Worm (Caenorhabditis elegans) whole organism, mixed stage, embryonic: ENCODE measurements around the gene R07B1.6.

Experiments
- M03D4.4 ChIP-seq: sonication (generic microtip); optimal IDR thresholded peaks from 2 replicates; lab custom pipeline; 2017; ENCODE audit warnings: mild to moderate bottlenecking, missing genetic modification characterization, missing compliant biosample characterization
- blmp-1 ChIP-seq: fragments of 150-350 bp; optimal IDR thresholded peaks from 2 replicates; lab custom pipeline; 2014; ENCODE audit warnings: missing biosample characterization, missing genetic modification characterization
- ceh-39 ChIP-seq: fragments of 150-350 bp; optimal IDR thresholded peaks from 2 replicates; lab custom pipeline; 2014; ENCODE audit warnings: missing biosample characterization, missing genetic modification characterization
- ceh-43 ChIP-seq: fragments of 200-800 bp; sonication (Bioruptor generic); optimal IDR thresholded peaks from 2 replicates; lab custom pipeline; 2018; ENCODE audit warnings: mild to moderate bottlenecking, missing genetic modification characterization, moderate library complexity, missing compliant biosample characterization
- ceh-83 ChIP-seq: fragments of 200-800 bp; sonication (Bioruptor generic); optimal IDR thresholded peaks from 2 replicates; lab custom pipeline; 2018; ENCODE audit warnings: mild to moderate bottlenecking, missing genetic modification characterization, missing compliant biosample characterization
- ces-1 ChIP-seq: fragments of 150-350 bp; optimal IDR thresholded peaks from 2 replicates; lab custom pipeline; 2014; ENCODE audit warnings: missing biosample characterization, missing genetic modification reagents, missing genetic modification characterization
- cnd-1 ChIP-seq: fragments of 200-800 bp; sonication (Bioruptor generic); optimal IDR thresholded peaks from 2 replicates; lab custom pipeline; 2018; ENCODE audit warnings: mild to moderate bottlenecking, missing genetic modification characterization, missing compliant biosample characterization
- drap-1 ChIP-seq: fragments of 200-800 bp; sonication (Bioruptor generic); optimal IDR thresholded peaks from 3 replicates; lab custom pipeline; 2018; ENCODE audit warnings: mild to moderate bottlenecking, missing genetic modification characterization, missing compliant biosample characterization
- elt-1 ChIP-seq: sonication (generic microtip); optimal IDR thresholded peaks from 2 replicates; lab custom pipeline; 2017; ENCODE audit warnings: missing genetic modification characterization, mild to moderate bottlenecking, missing compliant biosample characterization, antibody characterized with exemption, moderate library complexity, borderline replicate concordance; ENCODE audit not compliant: insufficient read depth
- elt-3 ChIP-seq: fragments of 150-350 bp; optimal IDR thresholded peaks from 2 replicates; lab custom pipeline; 2014; ENCODE audit warnings: missing biosample characterization, missing genetic modification characterization
- flh-1 ChIP-seq: fragments of 200-800 bp; sonication (Bioruptor generic); optimal IDR thresholded peaks from 2 replicates; lab custom pipeline; 2018; ENCODE audit warnings: mild to moderate bottlenecking, missing genetic modification characterization, moderate library complexity, missing compliant biosample characterization
- ham-2 ChIP-seq: fragments of 200-800 bp; sonication (Bioruptor generic); optimal IDR thresholded peaks from 2 replicates; lab custom pipeline; 2018; ENCODE audit warnings: mild to moderate bottlenecking, missing genetic modification characterization, missing compliant biosample characterization
- hlh-1 ChIP-seq: fragments of 150-350 bp; optimal IDR thresholded peaks from 2 replicates; lab custom pipeline; 2014; ENCODE audit warnings: missing biosample characterization, missing genetic modification reagents, missing genetic modification characterization
- lin-32 ChIP-seq: fragments of 200-800 bp; sonication (Bioruptor generic); optimal IDR thresholded peaks from 2 replicates; lab custom pipeline; 2018; ENCODE audit warnings: mild to moderate bottlenecking, missing genetic modification characterization, missing compliant biosample characterization
- lsy-2 ChIP-seq: fragments of 150-350 bp; optimal IDR thresholded peaks from 2 replicates; lab custom pipeline; 2014; ENCODE audit warnings: missing biosample characterization, missing genetic modification characterization
- mab-5 ChIP-seq: fragments of 150-350 bp; optimal IDR thresholded peaks from 2 replicates; lab custom pipeline; 2014; ENCODE audit warnings: missing biosample characterization, missing genetic modification characterization
- mep-1 ChIP-seq: fragments of 150-350 bp; optimal IDR thresholded peaks from 2 replicates; lab custom pipeline; 2017; ENCODE audit warnings: missing biosample characterization, missing genetic modification reagents, missing genetic modification characterization, inconsistent platforms
- mls-2 ChIP-seq: sonication (generic microtip); optimal IDR thresholded peaks from 2 replicates; lab custom pipeline; 2016; ENCODE audit warnings: mild to moderate bottlenecking, missing genetic modification characterization, moderate library complexity, missing compliant biosample characterization
- nhr-12 ChIP-seq: fragments of 150-350 bp; optimal IDR thresholded peaks from 2 replicates; lab custom pipeline; 2014; ENCODE audit warnings: missing biosample characterization, missing genetic modification characterization
- nhr-2 ChIP-seq: fragments of 150-350 bp; optimal IDR thresholded peaks from 2 replicates; lab custom pipeline; 2014; ENCODE audit warnings: missing biosample characterization, missing genetic modification characterization
- nhr-237 ChIP-seq: fragments of 150-350 bp; optimal IDR thresholded peaks from 2 replicates; lab custom pipeline; 2014; ENCODE audit warnings: missing biosample characterization, missing genetic modification characterization
- nhr-28 ChIP-seq: fragments of 150-350 bp; optimal IDR thresholded peaks from 2 replicates; lab custom pipeline; 2014; ENCODE audit warnings: missing biosample characterization, missing genetic modification characterization
- nhr-76 ChIP-seq: sonication (generic microtip); optimal IDR thresholded peaks from 2 replicates; lab custom pipeline; 2017; ENCODE audit warnings: missing biosample characterization, missing genetic modification characterization
- pha-4 ChIP-seq: fragments of 150-350 bp; optimal IDR thresholded peaks from 2 replicates; lab custom pipeline; 2018; ENCODE audit warnings: missing biosample characterization, missing genetic modification reagents, missing genetic modification characterization
- sem-2 ChIP-seq: fragments of 200-800 bp; sonication (Bioruptor generic); optimal IDR thresholded peaks from 2 replicates; lab custom pipeline; 2018; ENCODE audit warnings: mild to moderate bottlenecking, missing genetic modification characterization, missing compliant biosample characterization
- snpc-4 ChIP-seq: fragments of 150-350 bp; optimal IDR thresholded peaks from 2 replicates; lab custom pipeline; 2014; ENCODE audit warnings: missing biosample characterization, missing genetic modification characterization
- sptf-1 ChIP-seq: sonication (generic microtip); optimal IDR thresholded peaks from 2 replicates; lab custom pipeline; 2017; ENCODE audit warnings: mild to moderate bottlenecking, missing genetic modification characterization, moderate library complexity, missing compliant biosample characterization
- tbx-8 ChIP-seq: fragments of 200-800 bp; sonication (Bioruptor generic); optimal IDR thresholded peaks from 2 replicates; lab custom pipeline; 2018; ENCODE audit warnings: mild to moderate bottlenecking, missing genetic modification characterization, moderate library complexity, missing compliant biosample characterization
- unc-120 ChIP-seq: sonication (generic microtip); optimal IDR thresholded peaks from 2 replicates; lab custom pipeline; 2017; ENCODE audit warnings: missing genetic modification characterization, missing compliant biosample characterization; ENCODE audit not compliant: poor library complexity, severe bottlenecking
- unc-62 ChIP-seq: fragments of 150-350 bp; optimal IDR thresholded peaks from 2 replicates; lab custom pipeline; 2014; ENCODE audit warnings: missing biosample characterization, missing genetic modification reagents, missing genetic modification characterization
- zip-8 ChIP-seq: fragments of 150-350 bp; optimal IDR thresholded peaks from 2 replicates; lab custom pipeline; 2014; ENCODE audit warnings: missing biosample characterization, missing genetic modification characterization
- ztf-11 ChIP-seq: fragments of 150-350 bp; optimal IDR thresholded peaks from 2 replicates; lab custom pipeline; 2014; ENCODE audit warnings: missing biosample characterization, missing genetic modification characterization

The R07B1.6 gene

DNA sequence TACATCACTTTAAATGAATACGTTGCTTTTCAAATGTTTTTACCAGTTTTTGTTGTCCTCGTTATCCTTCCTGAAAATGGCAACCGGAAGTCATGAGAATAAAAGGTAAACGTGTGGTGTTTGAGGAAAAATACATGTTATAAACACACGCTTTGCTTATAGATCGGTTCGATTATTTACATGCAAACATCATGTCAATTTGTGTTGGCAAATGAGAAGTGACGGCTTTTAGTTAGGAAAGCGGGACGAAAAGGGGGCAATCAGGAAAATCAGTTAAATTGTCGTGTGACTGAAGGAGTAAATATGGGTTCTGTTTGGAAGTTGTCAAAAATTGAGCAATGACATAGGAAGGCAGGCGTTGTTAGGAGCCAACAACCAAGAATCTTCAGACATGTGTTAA lies 35.2 kb upstream of the R07B1.6 start, which contains the start of gene rrc-1:
Gene rrc-1, minus strand, starts transcription at position 74 of the 400 bp plus-strand sequence.
- TF ChIP-seq elt-3 (tag; lab: Kevin White, UChicago) (no peak), nhr-12 (tag; lab: Kevin White, UChicago) (no peak), ces-1 (GFP tag; lab: Kevin White, UChicago) (no peak), ceh-43 (GFP tag; lab: Kevin White, UChicago) (no peak), blmp-1 (no peak), pha-4 (tag; lab: Kevin White, UChicago) (no peak), nhr-76 (tag; lab: Kevin White, UChicago) (no peak), zip-8 (no peak), M03D4.4 (tag; lab: Kevin White, UChicago) (no peak), drap-1 (no peak), flh-1 (GFP tag; lab: Kevin White, UChicago) (no peak), mab-5 (tag; lab: Kevin White, UChicago) (no peak), tbx-8 (GFP tag; lab: Kevin White, UChicago) (no peak), unc-62 (GFP tag; lab: Kevin White, UChicago) (no peak), lin-32 (GFP tag; lab: Kevin White, UChicago) (no peak)

DNA sequence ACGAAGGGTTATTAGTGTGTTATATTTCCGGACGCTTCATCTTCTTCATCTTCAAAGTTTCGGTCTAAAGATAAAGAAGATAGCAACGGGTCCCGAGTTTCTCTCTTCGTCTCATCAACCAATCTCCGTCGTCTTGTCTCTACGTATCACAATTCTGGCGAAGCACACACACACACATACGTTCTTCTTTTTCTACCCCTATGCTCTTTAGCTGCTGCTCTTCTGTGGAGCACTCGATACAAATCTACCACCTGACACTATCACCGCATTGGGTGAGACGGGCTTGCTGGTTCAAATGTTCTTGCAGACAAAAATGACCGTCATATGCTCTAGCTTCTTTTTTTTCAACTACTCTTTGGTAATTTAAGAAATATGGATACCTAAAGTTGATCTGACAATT lies 34.1 kb upstream of the R07B1.6 start:
- TF ChIP-seq unc-62 (GFP tag; lab: Kevin White, UChicago) (peak; percentile 9), nhr-2 (tag; lab: Kevin White, UChicago) (no peak), unc-120 (tag; lab: Kevin White, UChicago) (peak; percentile 84), hlh-1 (tag; lab: Kevin White, UChicago) (peak; percentile 92)
- TF ChIP-seq, all 35 proteins: peak for 3

DNA sequence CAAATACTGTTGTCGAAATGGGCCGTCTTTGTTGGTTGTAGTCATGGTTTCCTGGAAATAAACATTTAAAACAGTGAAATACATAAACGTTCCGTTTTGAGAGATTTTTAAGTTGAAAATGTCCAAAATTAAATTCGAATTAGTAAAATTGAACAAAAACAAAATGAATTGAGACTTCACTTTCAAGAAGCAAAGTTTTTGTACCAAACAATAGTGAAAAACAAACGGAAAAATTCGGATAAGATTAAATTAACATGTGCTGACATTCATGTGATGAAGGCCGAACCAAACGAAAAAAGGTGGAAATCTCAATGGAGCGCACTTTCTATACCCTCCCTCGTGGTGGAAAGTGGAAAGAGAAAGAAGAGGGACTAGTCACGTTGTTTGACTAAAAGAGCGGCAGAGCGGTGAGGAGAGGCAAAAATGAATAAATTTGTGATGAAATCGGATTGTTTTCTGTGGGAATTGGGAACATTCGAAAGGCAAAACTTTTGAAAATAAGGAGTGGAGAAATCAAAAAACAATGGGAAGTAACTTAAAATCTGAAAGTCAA lies 28.4 kb upstream of the R07B1.6 start, which contains the start of gene ipla-2:
Gene ipla-2, minus strand, starts transcription at position 51 of the 553 bp plus-strand sequence.
- no peak for TF ChIP-seq flh-1 (GFP tag; lab: Kevin White, UChicago)
- TF ChIP-seq nhr-237 (tag; lab: Kevin White, UChicago), result no peak
- TF ChIP-seq mab-5 (tag; lab: Kevin White, UChicago), result no peak
- no peak for TF ChIP-seq nhr-2 (tag; lab: Kevin White, UChicago)
- no peak for TF ChIP-seq ceh-83 (GFP tag; lab: Kevin White, UChicago)
- peak; percentile 44 for TF ChIP-seq unc-62 (GFP tag; lab: Kevin White, UChicago)
- TF ChIP-seq hlh-1 (tag; lab: Kevin White, UChicago), result peak; percentile 16
- TF ChIP-seq elt-3 (tag; lab: Kevin White, UChicago), result no peak
- TF ChIP-seq drap-1, result no peak
- peak; percentile 7 for TF ChIP-seq unc-120 (tag; lab: Kevin White, UChicago)
- no peak for TF ChIP-seq nhr-76 (tag; lab: Kevin White, UChicago)
- no peak for TF ChIP-seq cnd-1 (tag; lab: Kevin White, UChicago)
- TF ChIP-seq ham-2, result no peak
- TF ChIP-seq ceh-43 (GFP tag; lab: Kevin White, UChicago), result no peak
- no peak for TF ChIP-seq mls-2 (tag; lab: Kevin White, UChicago)
- no peak for TF ChIP-seq lsy-2 (tag; lab: Kevin White, UChicago)
- TF ChIP-seq sem-2 (GFP tag; lab: Kevin White, UChicago), result no peak
- TF ChIP-seq elt-1 (tag; lab: Kevin White, UChicago), result no peak
- no peak for TF ChIP-seq snpc-4
- TF ChIP-seq nhr-28, result no peak
- TF ChIP-seq ztf-11 (tag; lab: Kevin White, UChicago), result no peak
- TF ChIP-seq ces-1 (GFP tag; lab: Kevin White, UChicago), result peak; percentile 58
- TF ChIP-seq mep-1, result peak; percentile 24
- TF ChIP-seq ceh-39, result no peak
- TF ChIP-seq tbx-8 (GFP tag; lab: Kevin White, UChicago), result no peak
- TF ChIP-seq, all 35 proteins: peak for 5

DNA sequence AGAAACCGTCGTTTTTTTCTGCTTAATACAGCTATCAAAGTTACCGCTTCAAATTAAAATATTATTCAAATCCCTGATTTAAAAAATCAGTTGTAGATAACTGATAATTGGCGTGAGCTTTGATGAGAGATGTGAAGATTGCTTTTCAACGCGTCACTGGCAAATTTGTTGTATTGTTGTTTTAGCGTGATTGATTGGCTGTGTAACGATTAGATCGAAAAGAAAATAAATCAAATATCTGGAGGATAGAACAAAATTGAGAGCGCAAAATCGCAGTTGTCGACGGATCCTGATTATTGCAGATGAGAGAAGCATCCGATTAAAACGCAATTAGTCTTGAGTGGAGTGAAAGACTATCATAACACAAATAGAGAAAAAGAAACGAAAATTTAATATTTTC lies 25.6 kb upstream of the R07B1.6 start:
- no peak for TF ChIP-seq sptf-1 (tag; lab: Kevin White, UChicago)
- TF ChIP-seq mab-5 (tag; lab: Kevin White, UChicago), result peak; percentile 50
- peak; percentile 80 for TF ChIP-seq unc-62 (GFP tag; lab: Kevin White, UChicago)
